Fruit fly (Drosophila melanogaster): Measurements from ENCODE around the gene Dnai2.

Dnai2 gene

DNA sequence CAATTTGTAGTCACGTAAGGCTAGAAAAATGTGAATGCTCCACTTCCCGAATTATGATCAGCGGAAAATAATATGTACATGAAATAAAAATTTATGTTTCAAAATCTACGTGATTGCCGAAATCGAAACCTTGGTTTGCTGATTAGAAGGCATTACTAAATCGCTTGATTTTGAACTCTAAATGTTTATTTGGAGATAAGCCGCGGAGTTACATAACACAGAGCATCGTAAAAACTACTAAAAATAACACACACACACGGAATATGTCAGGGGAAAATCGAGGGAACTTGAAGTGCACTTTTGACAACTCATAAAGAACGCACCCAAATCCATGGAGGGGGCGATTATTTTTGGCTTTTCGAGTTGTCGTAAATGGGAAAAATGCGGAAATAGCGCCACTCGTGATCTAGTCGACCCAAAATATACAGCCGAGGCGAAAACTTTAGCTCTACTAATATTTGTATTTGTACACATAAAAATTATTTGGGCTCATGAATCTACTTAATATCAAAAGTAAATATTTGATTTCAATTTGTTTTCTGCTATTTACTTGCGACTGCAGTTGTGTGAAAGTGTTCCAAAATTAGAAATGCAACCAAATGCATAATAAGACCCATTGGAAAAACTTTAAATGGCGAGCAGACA, 6.0 kb upstream of the Dnai2 start:
- no peak for TF ChIP-seq CG9705 (GFP tag; optimal IDR thresholded peaks at IDR 0.05)
- TF ChIP-seq ey (GFP tag; optimal IDR thresholded peaks at IDR 0.05), result no peak
- TF ChIP-seq CG32264 (GFP tag; optimal IDR thresholded peaks at IDR 0.05), result no peak
- no peak for TF ChIP-seq GATAd (GFP tag; optimal IDR thresholded peaks at IDR 0.05)
- TF ChIP-seq dmrt93B (GFP tag; optimal IDR thresholded peaks at IDR 0.05), result no peak
- TF ChIP-seq tai (GFP tag; optimal IDR thresholded peaks at IDR 0.05), result no peak
- no peak for TF ChIP-seq Hr78 (GFP tag; optimal IDR thresholded peaks at IDR 0.05)
- no peak for TF ChIP-seq OdsH (GFP tag; optimal IDR thresholded peaks at IDR 0.05)
- no peak for TF ChIP-seq foxo (GFP tag; optimal IDR thresholded peaks at IDR 0.05)
- TF ChIP-seq dl (GFP tag; optimal IDR thresholded peaks at IDR 0.05; ENCODE audit: insufficient read depth in 1 of 2, partially characterized antibody in 2 of 2), result no peak
- TF ChIP-seq Abd-B (GFP tag; optimal IDR thresholded peaks at IDR 0.05), result no peak
- TF ChIP-seq Vsx2 (GFP tag; optimal IDR thresholded peaks at IDR 0.05; ENCODE audit: partially characterized antibody), result no peak
- TF ChIP-seq Rel (GFP tag; optimal IDR thresholded peaks at IDR 0.05), result no peak
- no peak for TF ChIP-seq Rel (tag; optimal IDR thresholded peaks at IDR 0.05)
- TF ChIP-seq usp (GFP tag; optimal IDR thresholded peaks at IDR 0.05), result no peak
- no peak for TF ChIP-seq psq (GFP tag; optimal IDR thresholded peaks at IDR 0.05)
- TF ChIP-seq CrebA (GFP tag; optimal IDR thresholded peaks at IDR 0.05; ENCODE audit: borderline replicate concordance), result no peak
- TF ChIP-seq N (GFP tag; optimal IDR thresholded peaks at IDR 0.05), result no peak
- no peak for TF ChIP-seq rgr (GFP tag; optimal IDR thresholded peaks at IDR 0.05)
- TF ChIP-seq h (GFP tag; optimal IDR thresholded peaks at IDR 0.05), result no peak

DNA sequence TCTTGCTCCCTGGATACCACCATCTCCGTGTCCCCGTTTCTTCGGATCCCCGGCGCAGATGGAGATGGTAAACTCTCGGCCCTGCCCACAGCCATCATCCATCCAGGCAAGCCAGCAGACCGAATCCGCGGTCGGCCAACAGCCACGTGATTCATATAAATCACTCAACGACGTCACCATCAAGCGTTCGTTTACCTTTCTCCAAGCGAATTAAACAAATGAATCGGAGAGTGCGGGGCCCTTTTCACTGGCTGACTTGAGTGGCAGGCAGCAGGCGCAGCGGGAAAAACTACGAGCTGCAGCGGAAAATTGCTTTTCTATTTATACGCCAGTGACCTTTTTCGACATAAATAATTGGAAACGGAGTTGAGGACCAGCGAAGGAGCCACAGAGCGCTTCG, 4.5 kb upstream of the Dnai2 start:
- TF ChIP-seq psq (GFP tag; optimal IDR thresholded peaks at IDR 0.05), result no peak
- TF ChIP-seq h (GFP tag; optimal IDR thresholded peaks at IDR 0.05), result no peak
- TF ChIP-seq usp (GFP tag; optimal IDR thresholded peaks at IDR 0.05), result no peak
- TF ChIP-seq pan (optimal IDR thresholded peaks at IDR 0.05), result no peak
- no peak for TF ChIP-seq OdsH (GFP tag; optimal IDR thresholded peaks at IDR 0.05)
- TF ChIP-seq Sp1 (GFP tag; optimal IDR thresholded peaks at IDR 0.05), result no peak
- TF ChIP-seq sv (GFP tag; optimal IDR thresholded peaks at IDR 0.05), result no peak
- no peak for TF ChIP-seq HLH106 (tag; optimal IDR thresholded peaks at IDR 0.05)
- TF ChIP-seq Mio (GFP tag; optimal IDR thresholded peaks at IDR 0.05), result no peak
- TF ChIP-seq jim (GFP tag; optimal IDR thresholded peaks at IDR 0.05), result no peak
- TF ChIP-seq br (GFP tag; optimal IDR thresholded peaks at IDR 0.05), result no peak
- no peak for TF ChIP-seq Jra (GFP tag; optimal IDR thresholded peaks at IDR 0.05)
- TF ChIP-seq woc (GFP tag; optimal IDR thresholded peaks at IDR 0.05), result no peak
- no peak for TF ChIP-seq GATAd (GFP tag; optimal IDR thresholded peaks at IDR 0.05)
- TF ChIP-seq CG9705 (GFP tag; optimal IDR thresholded peaks at IDR 0.05), result no peak
- TF ChIP-seq Myc (optimal IDR thresholded peaks at IDR 0.05), result no peak
- no peak for TF ChIP-seq brk (GFP tag; optimal IDR thresholded peaks at IDR 0.05)
- TF ChIP-seq rgr (GFP tag; optimal IDR thresholded peaks at IDR 0.05), result no peak

DNA sequence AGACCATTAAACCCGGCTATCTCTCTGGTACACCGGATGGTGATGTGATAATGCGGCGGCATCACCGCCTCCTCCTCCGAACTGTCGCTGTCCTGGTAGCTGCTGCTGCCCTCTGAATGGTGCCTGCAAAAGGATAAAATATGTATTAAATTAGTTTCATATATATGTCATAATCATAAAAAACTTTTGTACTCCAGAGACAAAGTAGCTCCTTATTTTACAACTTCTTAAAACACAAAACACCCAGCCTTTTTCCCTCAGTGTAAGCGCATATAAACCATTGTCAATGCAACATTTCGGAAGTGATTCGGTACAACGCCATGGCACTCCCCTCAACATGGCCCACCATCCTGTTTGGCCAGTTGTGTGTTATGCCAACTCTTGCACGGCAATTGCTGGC, 2.6 kb upstream of the Dnai2 start:
- TF ChIP-seq Mio (GFP tag; optimal IDR thresholded peaks at IDR 0.05), result no peak
- no peak for TF ChIP-seq foxo (GFP tag; optimal IDR thresholded peaks at IDR 0.05)
- TF ChIP-seq Sp1 (GFP tag; optimal IDR thresholded peaks at IDR 0.05), result no peak
- no peak for TF ChIP-seq ey (GFP tag; optimal IDR thresholded peaks at IDR 0.05)
- TF ChIP-seq Dif (GFP tag; optimal IDR thresholded peaks at IDR 0.05; ENCODE audit: partially characterized antibody), result no peak

DNA sequence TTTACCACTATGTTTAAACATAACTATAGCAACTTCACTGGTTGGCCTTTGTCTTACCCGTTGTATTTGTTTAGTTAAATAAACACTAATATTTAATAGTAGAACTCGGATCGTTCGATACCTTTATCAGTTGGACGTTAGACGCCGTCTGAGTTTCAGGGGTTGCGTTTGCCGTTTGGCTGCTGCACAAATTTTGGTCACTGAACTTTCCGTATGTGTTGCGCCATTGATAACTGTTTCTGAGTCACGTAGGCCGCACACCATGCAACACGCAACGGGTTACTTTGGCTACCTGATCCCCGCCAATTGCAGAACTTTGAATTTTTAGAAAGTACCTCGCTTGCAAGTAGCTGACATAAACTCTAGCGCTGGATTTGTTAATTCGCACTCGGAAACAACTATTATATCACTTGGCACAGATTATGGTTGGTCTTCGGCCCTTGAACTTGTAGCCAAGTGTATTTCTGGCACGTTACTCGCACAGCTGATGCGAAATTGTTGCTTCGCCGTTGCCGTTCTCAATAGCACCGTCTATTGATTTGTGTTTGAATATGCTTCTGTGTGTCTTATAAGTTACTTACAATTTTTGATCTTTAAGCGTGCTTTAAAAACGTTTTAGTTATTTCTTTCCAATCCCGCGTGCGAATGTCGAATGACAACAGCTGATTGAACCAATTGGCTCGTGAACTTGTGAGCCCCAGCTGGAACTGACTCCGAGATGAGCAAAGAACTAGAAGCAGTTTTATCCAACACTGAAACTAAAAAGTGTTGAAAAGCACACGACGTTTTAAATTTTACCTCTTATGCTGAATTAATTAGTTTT, 2.6 kb downstream of the Dnai2 start, which contains the start of gene Dph1:
Gene Dph1, minus strand, starts transcription at position 670 of the 823 bp plus-strand sequence.
- no peak for TF ChIP-seq dl (GFP tag; optimal IDR thresholded peaks at IDR 0.05; ENCODE audit: insufficient read depth in 1 of 2, partially characterized antibody in 2 of 2)
- TF ChIP-seq ey (GFP tag; optimal IDR thresholded peaks at IDR 0.05), result peak; percentile 88
- peak; percentile 42 for TF ChIP-seq Myc (optimal IDR thresholded peaks at IDR 0.05)
- no peak for TF ChIP-seq dsf (GFP tag; optimal IDR thresholded peaks at IDR 0.05; ENCODE audit: borderline replicate concordance)
- no peak for TF ChIP-seq Dif (GFP tag; optimal IDR thresholded peaks at IDR 0.05; ENCODE audit: partially characterized antibody)
- TF ChIP-seq Dfd (GFP tag; optimal IDR thresholded peaks at IDR 0.05), result no peak
- TF ChIP-seq brk (GFP tag; optimal IDR thresholded peaks at IDR 0.05), result peak; percentile 61
- no peak for TF ChIP-seq GATAd (GFP tag; optimal IDR thresholded peaks at IDR 0.05)
- no peak for TF ChIP-seq CrebA (GFP tag; optimal IDR thresholded peaks at IDR 0.05; ENCODE audit: borderline replicate concordance)
- TF ChIP-seq Abd-B (GFP tag; optimal IDR thresholded peaks at IDR 0.05), result no peak
- peak; percentile 77 for TF ChIP-seq psq (GFP tag; optimal IDR thresholded peaks at IDR 0.05)
- TF ChIP-seq h (GFP tag; optimal IDR thresholded peaks at IDR 0.05), result peak; percentile 88
- TF ChIP-seq usp (GFP tag; optimal IDR thresholded peaks at IDR 0.05), result no peak
- no peak for TF ChIP-seq Hr78 (GFP tag; optimal IDR thresholded peaks at IDR 0.05)
- no peak for TF ChIP-seq tai (GFP tag; optimal IDR thresholded peaks at IDR 0.05)
- peak; percentile 7 for TF ChIP-seq sage (GFP tag; optimal IDR thresholded peaks at IDR 0.05)
- TF ChIP-seq N (GFP tag; optimal IDR thresholded peaks at IDR 0.05), result no peak
- peak; percentile 82 for TF ChIP-seq dmrt93B (GFP tag; optimal IDR thresholded peaks at IDR 0.05)
- TF ChIP-seq Rel (GFP tag; optimal IDR thresholded peaks at IDR 0.05), result peak; percentile 58
- TF ChIP-seq Rel (tag; optimal IDR thresholded peaks at IDR 0.05), result peak; percentile 39
- TF ChIP-seq CG9705 (GFP tag; optimal IDR thresholded peaks at IDR 0.05), result no peak
- peak; percentile 62 for TF ChIP-seq Hr83 (GFP tag; optimal IDR thresholded peaks at IDR 0.05; ENCODE audit: poor library complexity, severe bottlenecking)
- TF ChIP-seq woc (GFP tag; optimal IDR thresholded peaks at IDR 0.05), result peak; percentile 74
- TF ChIP-seq rgr (GFP tag; optimal IDR thresholded peaks at IDR 0.05), result peak; percentile 91
- TF ChIP-seq Vsx2 (GFP tag; optimal IDR thresholded peaks at IDR 0.05; ENCODE audit: partially characterized antibody), result no peak
- TF ChIP-seq CG32264 (GFP tag; optimal IDR thresholded peaks at IDR 0.05), result peak; percentile 70
- peak; percentile 84 for TF ChIP-seq OdsH (GFP tag; optimal IDR thresholded peaks at IDR 0.05)
- peak; percentile 76 for TF ChIP-seq HLH106 (tag; optimal IDR thresholded peaks at IDR 0.05)
- peak; percentile 62 for TF ChIP-seq sv (GFP tag; optimal IDR thresholded peaks at IDR 0.05)
- no peak for TF ChIP-seq pan (optimal IDR thresholded peaks at IDR 0.05)
- peak in 1 of 2 experiments; percentile 91 for TF ChIP-seq foxo (GFP tag; optimal IDR thresholded peaks at IDR 0.05)
- peak; percentile 81 for TF ChIP-seq Sp1 (GFP tag; optimal IDR thresholded peaks at IDR 0.05)
- TF ChIP-seq br (GFP tag; optimal IDR thresholded peaks at IDR 0.05), result peak; percentile 90
